Fruit fly (Drosophila melanogaster) whole organism: Measurements from ENCODE around the gene Bre1.

Experiments
- CG8478 ChIP-seq: fragments of >200 bp; optimal IDR thresholded peaks from 2 replicates; lab custom pipeline; 2018; ENCODE audit warnings: inconsistent platforms
- Dll ChIP-seq: fragments of >200 bp; optimal IDR thresholded peaks from 2 replicates; lab custom pipeline; 2017
- EcR ChIP-seq, 2 experiments: fragments of >200 bp; optimal IDR thresholded peaks; 2 replicates each; lab custom pipeline; 2017; ENCODE audit warnings: missing biosample characterization in 2 of 2, missing genetic modification characterization in 2 of 2, missing genetic modification reagents in 2 of 2
- psq ChIP-seq: fragments of >200 bp; optimal IDR thresholded peaks from 2 replicates; lab custom pipeline; 2017
- usp ChIP-seq: fragments of >200 bp; optimal IDR thresholded peaks from 2 replicates; lab custom pipeline; 2017; ENCODE audit warnings: missing biosample characterization, missing genetic modification characterization, mixed read lengths

DNA sequence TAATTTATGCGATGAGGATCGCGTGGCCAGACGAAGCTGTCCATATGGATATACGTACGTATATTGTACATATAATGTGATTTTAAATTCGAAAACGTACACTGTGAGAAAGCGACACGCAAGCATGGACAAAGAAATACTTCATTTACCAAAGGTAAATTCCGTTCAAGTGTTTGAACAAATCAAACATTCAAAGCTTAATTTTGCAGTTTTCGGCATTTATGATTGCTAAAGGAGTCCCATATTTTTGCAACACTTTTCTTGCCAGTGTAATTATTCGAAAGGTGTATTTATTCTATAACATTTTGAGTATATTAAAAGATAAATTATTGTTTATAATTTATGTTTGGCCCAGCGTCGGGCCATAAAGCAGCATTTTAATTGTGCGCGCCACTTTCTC lies 25.3 kb upstream of the Bre1 start:
- TF ChIP-seq CG8478 (no peak), psq (lab: Kevin White, UChicago) (no peak), EcR (GFP tag; optimal IDR thresholded peaks at IDR 0.05; lab: Kevin White, UChicago) (no peak), Dll (no peak), usp (GFP tag; lab: Kevin White, UChicago) (no peak)
